Worm (Caenorhabditis elegans) whole organism, L3 larva: ENCODE measurements around the gene rsf-1.

Source experiments
- R02D3.7 ChIP-seq: fragments of 150-350 bp; optimal IDR thresholded peaks from 2 replicates; lab custom pipeline; 2014; ENCODE audit warnings: missing biosample characterization, missing genetic modification characterization
- ZK546.5 ChIP-seq: sonication (generic microtip); optimal IDR thresholded peaks from 2 replicates; lab custom pipeline; 2017; ENCODE audit warnings: missing biosample characterization, missing genetic modification characterization
- aly-2 ChIP-seq: fragments of 150-350 bp; optimal IDR thresholded peaks from 2 replicates; lab custom pipeline; 2014; ENCODE audit warnings: missing biosample characterization, missing genetic modification characterization
- ama-1 ChIP-seq: fragments of 150-350 bp; optimal IDR thresholded peaks from 2 replicates; lab custom pipeline; 2018
- ceh-16 ChIP-seq: sonication (generic microtip); optimal IDR thresholded peaks from 2 replicates; lab custom pipeline; 2017; ENCODE audit warnings: missing biosample characterization, missing genetic modification characterization
- ceh-28 ChIP-seq: fragments of 150-350 bp; optimal IDR thresholded peaks from 2 replicates; lab custom pipeline; 2014; ENCODE audit warnings: missing biosample characterization, missing genetic modification reagents, missing genetic modification characterization
- ceh-82 ChIP-seq: fragments of 150-350 bp; optimal IDR thresholded peaks from 2 replicates; lab custom pipeline; 2014; ENCODE audit warnings: missing biosample characterization, missing genetic modification characterization
- ceh-9 ChIP-seq: sonication (generic microtip); optimal IDR thresholded peaks from 2 replicates; lab custom pipeline; 2018; ENCODE audit warnings: missing biosample characterization, missing genetic modification characterization
- daf-12 ChIP-seq: fragments of 150-350 bp; optimal IDR thresholded peaks from 2 replicates; lab custom pipeline; 2014; ENCODE audit warnings: missing biosample characterization, missing genetic modification reagents, missing genetic modification characterization
- egl-27 ChIP-seq: sonication (generic microtip); optimal IDR thresholded peaks from 4 replicates; lab custom pipeline; 2017; ENCODE audit warnings: missing biosample characterization, missing genetic modification reagents, missing genetic modification characterization
- egl-5 ChIP-seq: fragments of 150-350 bp; optimal IDR thresholded peaks from 2 replicates; lab custom pipeline; 2017; ENCODE audit warnings: missing biosample characterization, missing genetic modification reagents, missing genetic modification characterization, inconsistent platforms
- elt-1 ChIP-seq: fragments of 150-350 bp; optimal IDR thresholded peaks from 2 replicates; lab custom pipeline; 2014; ENCODE audit warnings: missing biosample characterization, missing genetic modification characterization
- elt-2 ChIP-seq: sonication (generic microtip); optimal IDR thresholded peaks from 2 replicates; lab custom pipeline; 2016; ENCODE audit warnings: missing genetic modification reagents, mild to moderate bottlenecking, missing genetic modification characterization, missing compliant biosample characterization
- elt-3 ChIP-seq, 3 experiments: fragments of 150-350 bp in 1 of 3; sonication (generic microtip) in 2 of 3; optimal IDR thresholded peaks; 2 replicates in 2 of 3; 4 replicates in 1 of 3; lab custom pipeline; 2014 to 2017; ENCODE audit warnings: missing biosample characterization in 3 of 3, missing genetic modification characterization in 3 of 3
- eor-1 ChIP-seq, 2 experiments: fragments of 150-350 bp; optimal IDR thresholded peaks; 2 replicates each; lab custom pipeline; 2014 to 2018; ENCODE audit warnings: missing biosample characterization in 2 of 2, missing genetic modification characterization in 2 of 2
- fkh-10 ChIP-seq: sonication (generic microtip); optimal IDR thresholded peaks from 2 replicates; lab custom pipeline; 2017; ENCODE audit warnings: missing biosample characterization, missing genetic modification reagents, missing genetic modification characterization
- fkh-2 ChIP-seq: fragments of 150-350 bp; optimal IDR thresholded peaks from 2 replicates; lab custom pipeline; 2014; ENCODE audit warnings: missing biosample characterization, missing genetic modification reagents, missing genetic modification characterization
- fos-1 ChIP-seq: fragments of 150-350 bp; optimal IDR thresholded peaks from 2 replicates; lab custom pipeline; 2014; ENCODE audit warnings: missing biosample characterization, missing genetic modification characterization
- hmg-11 ChIP-seq: sonication (generic microtip); optimal IDR thresholded peaks from 2 replicates; lab custom pipeline; 2016; ENCODE audit warnings: missing genetic modification characterization, missing compliant biosample characterization
- jun-1 ChIP-seq: fragments of 150-350 bp; optimal IDR thresholded peaks from 2 replicates; lab custom pipeline; 2014; ENCODE audit warnings: missing biosample characterization, missing genetic modification reagents, missing genetic modification characterization
- lin-15B ChIP-seq: fragments of 150-350 bp; optimal IDR thresholded peaks from 2 replicates; lab custom pipeline; 2014; ENCODE audit warnings: missing biosample characterization, missing genetic modification characterization
- lin-39 ChIP-seq: fragments of 150-350 bp; optimal IDR thresholded peaks from 2 replicates; lab custom pipeline; 2018; ENCODE audit warnings: missing biosample characterization, missing genetic modification reagents, missing genetic modification characterization
- lsy-12 ChIP-seq: sonication (generic microtip); optimal IDR thresholded peaks from 2 replicates; lab custom pipeline; 2016; ENCODE audit warnings: mild to moderate bottlenecking, missing genetic modification characterization, missing compliant biosample characterization
- mdl-1 ChIP-seq: fragments of 150-350 bp; optimal IDR thresholded peaks from 2 replicates; lab custom pipeline; 2014; ENCODE audit warnings: missing biosample characterization, missing genetic modification characterization
- mml-1 ChIP-seq: fragments of 150-350 bp; sonication (generic microtip); optimal IDR thresholded peaks from 3 replicates; lab custom pipeline; 2014; ENCODE audit warnings: missing biosample characterization, missing genetic modification characterization
- nfya-1 ChIP-seq: sonication (generic microtip); optimal IDR thresholded peaks from 2 replicates; lab custom pipeline; 2017; ENCODE audit warnings: missing genetic modification characterization, mild to moderate bottlenecking, missing compliant biosample characterization, antibody characterized with exemption, moderate library complexity; ENCODE audit not compliant: insufficient read depth
- nhr-11 ChIP-seq: fragments of 150-350 bp; optimal IDR thresholded peaks from 2 replicates; lab custom pipeline; 2014; ENCODE audit warnings: missing biosample characterization, missing genetic modification characterization
- nhr-12 ChIP-seq: fragments of 150-350 bp; optimal IDR thresholded peaks from 2 replicates; lab custom pipeline; 2014; ENCODE audit warnings: missing biosample characterization, missing genetic modification characterization
- nhr-23 ChIP-seq: fragments of 150-350 bp; optimal IDR thresholded peaks from 2 replicates; lab custom pipeline; 2014; ENCODE audit warnings: missing biosample characterization, missing genetic modification reagents, missing genetic modification characterization
- nhr-237 ChIP-seq: fragments of 150-350 bp; optimal IDR thresholded peaks from 2 replicates; lab custom pipeline; 2014; ENCODE audit warnings: missing biosample characterization, missing genetic modification characterization
- nhr-25 ChIP-seq: sonication (generic microtip); optimal IDR thresholded peaks from 2 replicates; lab custom pipeline; 2017; ENCODE audit warnings: missing biosample characterization, missing genetic modification characterization
- nhr-28 ChIP-seq: fragments of 150-350 bp; optimal IDR thresholded peaks from 2 replicates; lab custom pipeline; 2014; ENCODE audit warnings: missing biosample characterization, missing genetic modification characterization
- nhr-43 ChIP-seq: sonication (generic microtip); optimal IDR thresholded peaks from 2 replicates; lab custom pipeline; 2016; ENCODE audit warnings: mild to moderate bottlenecking, missing genetic modification characterization, missing compliant biosample characterization; ENCODE audit not compliant: poor library complexity, severe bottlenecking
- nhr-67 ChIP-seq: fragments of 150-350 bp; optimal IDR thresholded peaks from 2 replicates; lab custom pipeline; 2014; ENCODE audit warnings: missing biosample characterization, missing genetic modification characterization
- nhr-76 ChIP-seq: fragments of 150-350 bp; sonication (generic microtip); optimal IDR thresholded peaks from 5 replicates; lab custom pipeline; 2014; ENCODE audit warnings: missing biosample characterization, missing genetic modification characterization
- nhr-77 ChIP-seq: fragments of 150-350 bp; optimal IDR thresholded peaks from 2 replicates; lab custom pipeline; 2014; ENCODE audit warnings: missing biosample characterization, missing genetic modification characterization
- pha-4 ChIP-seq: fragments of 150-350 bp; optimal IDR thresholded peaks from 2 replicates; lab custom pipeline; 2014; ENCODE audit warnings: missing biosample characterization, missing genetic modification reagents, missing genetic modification characterization
- pqm-1 ChIP-seq: fragments of 150-350 bp; optimal IDR thresholded peaks from 2 replicates; lab custom pipeline; 2017; ENCODE audit warnings: missing biosample characterization, missing genetic modification characterization, inconsistent platforms
- sea-2 ChIP-seq: fragments of 150-350 bp; sonication (generic microtip); optimal IDR thresholded peaks from 4 replicates; lab custom pipeline; 2014; ENCODE audit warnings: missing biosample characterization, missing genetic modification reagents, missing genetic modification characterization
- skn-1 ChIP-seq: fragments of 150-350 bp; optimal IDR thresholded peaks from 2 replicates; lab custom pipeline; 2014; ENCODE audit warnings: missing biosample characterization, missing genetic modification characterization
- snpc-4 ChIP-seq: fragments of 150-350 bp; optimal IDR thresholded peaks from 2 replicates; lab custom pipeline; 2014; ENCODE audit warnings: missing biosample characterization, missing genetic modification characterization
- tbx-2 ChIP-seq: sonication (generic microtip); optimal IDR thresholded peaks from 2 replicates; lab custom pipeline; 2016; ENCODE audit warnings: mild to moderate bottlenecking, missing genetic modification characterization, missing compliant biosample characterization
- unc-39 ChIP-seq: sonication (generic microtip); optimal IDR thresholded peaks from 4 replicates; lab custom pipeline; 2017; ENCODE audit warnings: missing biosample characterization, missing genetic modification characterization
- unc-62 ChIP-seq: fragments of 150-350 bp; sonication (generic microtip); optimal IDR thresholded peaks from 4 replicates; lab custom pipeline; 2014; ENCODE audit warnings: missing biosample characterization, missing genetic modification reagents, missing genetic modification characterization
- zag-1 ChIP-seq: fragments of 150-350 bp; optimal IDR thresholded peaks from 2 replicates; lab custom pipeline; 2014; ENCODE audit warnings: missing biosample characterization, missing genetic modification characterization
- ztf-11 ChIP-seq: fragments of 150-350 bp; optimal IDR thresholded peaks from 2 replicates; lab custom pipeline; 2014; ENCODE audit warnings: missing biosample characterization, missing genetic modification characterization
- ztf-4 ChIP-seq: fragments of 150-350 bp; optimal IDR thresholded peaks from 2 replicates; lab custom pipeline; 2014; ENCODE audit warnings: missing biosample characterization, missing genetic modification characterization

The rsf-1 gene

DNA sequence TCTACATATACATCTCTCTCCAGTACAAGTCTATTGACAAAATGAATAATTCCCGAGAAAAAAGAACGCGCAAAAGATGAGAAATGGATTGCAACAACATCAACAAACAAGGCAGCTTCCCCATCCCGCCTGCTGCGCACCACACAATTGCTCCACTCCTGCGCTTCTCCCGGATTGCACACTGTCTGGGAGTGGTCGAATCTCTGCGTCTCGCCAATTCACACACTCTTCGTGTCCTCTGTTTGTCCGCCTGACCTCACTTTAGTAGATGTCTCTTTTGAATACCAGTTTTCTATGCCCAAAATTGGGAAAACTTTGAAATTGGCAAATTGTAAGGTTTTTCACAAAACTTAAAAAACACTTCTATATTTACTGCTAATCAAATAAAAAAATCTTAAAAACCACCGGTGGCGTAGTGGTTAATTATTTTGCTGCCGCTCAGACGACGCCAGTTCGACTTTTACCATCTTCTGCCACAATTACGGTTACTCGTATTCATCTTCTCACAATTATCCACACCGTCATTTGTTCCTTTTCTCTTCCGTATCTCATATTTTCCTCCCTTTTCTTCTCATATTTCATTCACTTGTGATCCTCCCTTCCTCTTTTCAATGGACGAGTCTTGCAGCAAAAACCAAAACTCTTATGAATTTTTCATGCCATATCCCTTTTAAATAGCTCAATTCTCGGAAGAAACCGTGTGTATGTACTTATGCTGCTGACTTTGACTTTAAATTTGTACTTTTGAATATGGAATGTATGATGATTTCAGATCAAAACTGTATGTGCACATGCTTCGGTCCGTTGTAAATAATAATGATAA lies at the start of gene rsf-1:
rsf-1 (plus strand) TSS at position 773 of the 823 bp plus-strand sequence.
- TF ChIP-seq nfya-1 (peak; percentile 55), unc-62 (no peak), nhr-67 (tag; lab: Kevin White, UChicago) (no peak), daf-12 (tag; lab: Kevin White, UChicago) (no peak), zag-1 (tag; lab: Kevin White, UChicago) (no peak), nhr-12 (tag; lab: Kevin White, UChicago) (no peak), elt-3 (tag; optimal IDR thresholded peaks at IDR 0.05; lab: Kevin White, UChicago) (no peak), elt-2 (tag; lab: Kevin White, UChicago) (peak; percentile 15), nhr-28 (tag; lab: Kevin White, UChicago) (no peak), pha-4 (tag; lab: Kevin White, UChicago) (peak; percentile 76), ceh-82 (tag; lab: Kevin White, UChicago) (no peak), snpc-4 (peak; percentile 34), lin-15B (no peak), elt-1 (tag; lab: Kevin White, UChicago) (no peak), fkh-10 (GFP tag; lab: Kevin White, UChicago) (no peak), ztf-11 (tag; lab: Kevin White, UChicago) (no peak), ceh-16 (tag; lab: Kevin White, UChicago) (no peak), ztf-4 (tag; lab: Kevin White, UChicago) (no peak), nhr-43 (tag; lab: Kevin White, UChicago) (peak; percentile 15), fos-1 (tag; lab: Kevin White, UChicago) (no peak), ceh-9 (tag; lab: Kevin White, UChicago) (no peak), nhr-25 (tag; lab: Kevin White, UChicago) (no peak), R02D3.7 (no peak), tbx-2 (tag; lab: Kevin White, UChicago) (no peak), ZK546.5 (tag; lab: Kevin White, UChicago) (no peak), nhr-23 (tag; lab: Kevin White, UChicago) (no peak), jun-1 (tag; lab: Kevin White, UChicago) (no peak), nhr-76 (tag; lab: Kevin White, UChicago) (no peak), lin-39 (tag; lab: Kevin White, UChicago) (peak; percentile 44), hmg-11 (tag; lab: Kevin White, UChicago) (peak; percentile 29), mml-1 (no peak), pqm-1 (tag; lab: Kevin White, UChicago) (no peak), nhr-77 (tag; lab: Kevin White, UChicago) (no peak), ama-1 (lab: Kevin White, UChicago) (no peak), lsy-12 (tag; lab: Kevin White, UChicago) (no peak), unc-39 (no peak), fkh-2 (tag; lab: Kevin White, UChicago) (no peak), skn-1 (tag; lab: Kevin White, UChicago) (no peak), nhr-237 (tag; lab: Kevin White, UChicago) (no peak), sea-2 (GFP tag; lab: Kevin White, UChicago) (no peak), egl-5 (tag; lab: Kevin White, UChicago) (no peak), nhr-11 (no peak), mdl-1 (no peak), aly-2 (tag; lab: Kevin White, UChicago) (no peak), ceh-28 (tag; lab: Kevin White, UChicago) (no peak), eor-1 (tag; optimal IDR thresholded peaks at IDR 0.05; lab: Kevin White, UChicago) (no peak), egl-27 (tag; lab: Kevin White, UChicago) (no peak)
